Worm (Caenorhabditis elegans) whole organism, L4 larva: ENCODE results near the gene C46C2.3.
A peak's percentile ranks its signal among the peaks of the same experiment; 100 is the strongest.

ENCODE experiments used
- F10B5.3 ChIP-seq: sonication (generic microtip); optimal IDR thresholded peaks from 2 replicates; lab custom pipeline; 2016; ENCODE audit warnings: mild to moderate bottlenecking, missing genetic modification characterization, missing compliant biosample characterization
- F26F4.8 ChIP-seq: fragments of 200-800 bp; sonication (Bioruptor generic); conservative IDR thresholded peaks from 2 replicates; pipeline ENCODE4 v1.3.6; 2022; ENCODE audit warnings: missing genetic modification characterization, missing compliant biosample characterization
- F44E2.7 ChIP-seq: fragments of 200-800 bp; sonication (Bioruptor generic); IDR thresholded peaks from 2 replicates; pipeline ENCODE4 v2.1.2; 2022; ENCODE audit warnings: missing genetic modification characterization, missing compliant biosample characterization
- R02D3.7 ChIP-seq: fragments of 150-350 bp; sonication (generic microtip); optimal IDR thresholded peaks from 3 replicates; lab custom pipeline; 2014; ENCODE audit warnings: missing biosample characterization, missing genetic modification characterization
- Y105C5A.15 ChIP-seq: fragments of 200-800 bp; sonication (Bioruptor generic); IDR thresholded peaks from 2 replicates; pipeline ENCODE4 v1.3.6; 2022; ENCODE audit warnings: missing genetic modification characterization, missing compliant biosample characterization
- ZK337.2 ChIP-seq: fragments of 200-800 bp; sonication (Bioruptor generic); IDR thresholded peaks from 2 replicates; pipeline ENCODE4 v1.3.6; 2022; ENCODE audit warnings: missing genetic modification reagents, missing genetic modification characterization, missing compliant biosample characterization
- aha-1 ChIP-seq: fragments of 150-350 bp; peaks from one replicate; lab custom pipeline; 2014; ENCODE audit warnings: missing biosample characterization, missing genetic modification characterization
- ama-1 ChIP-seq: fragments of 150-350 bp; optimal IDR thresholded peaks from 2 replicates; lab custom pipeline; 2014; ENCODE audit warnings: inconsistent platforms, mixed read lengths
- ceh-20 ChIP-seq: fragments of 200-800 bp; sonication (Bioruptor generic); IDR thresholded peaks from 2 replicates; pipeline ENCODE4 v1.3.6; 2022; ENCODE audit warnings: missing genetic modification reagents, missing genetic modification characterization, missing compliant biosample characterization
- ceh-82 ChIP-seq: sonication (generic microtip); optimal IDR thresholded peaks from 2 replicates; lab custom pipeline; 2017; ENCODE audit warnings: missing biosample characterization, missing genetic modification characterization
- daf-12 ChIP-seq: fragments of 150-350 bp; optimal IDR thresholded peaks from 2 replicates; lab custom pipeline; 2014; ENCODE audit warnings: missing biosample characterization, missing genetic modification reagents, missing genetic modification characterization
- dmd-8 ChIP-seq: fragments of 200-800 bp; sonication (Bioruptor generic); IDR thresholded peaks from 2 replicates; pipeline ENCODE4 v1.3.6; 2022; ENCODE audit warnings: missing genetic modification characterization, missing compliant biosample characterization
- fos-1 ChIP-seq: fragments of 150-350 bp; optimal IDR thresholded peaks from 2 replicates; lab custom pipeline; 2014; ENCODE audit warnings: missing biosample characterization, missing genetic modification characterization
- hif-1 ChIP-seq, 2 experiments: sonication (generic microtip); optimal IDR thresholded peaks; 2 replicates each; lab custom pipeline; 2016 to 2017; ENCODE audit warnings: missing compliant biosample characterization in 2 of 2, missing genetic modification characterization in 2 of 2, missing genetic modification reagents in 2 of 2, missing genotype in 2 of 2, mild to moderate bottlenecking in 1 of 2
- hlh-30 ChIP-seq: sonication (generic microtip); optimal IDR thresholded peaks from 2 replicates; lab custom pipeline; 2017; ENCODE audit warnings: antibody characterized with exemption, mild to moderate bottlenecking, missing genetic modification characterization, missing compliant biosample characterization; ENCODE audit not compliant: insufficient read depth
- hmg-1.1 ChIP-seq: fragments of 200-800 bp; sonication (Bioruptor generic); IDR thresholded peaks from 2 replicates; pipeline ENCODE4 v1.3.6; 2022; ENCODE audit warnings: missing genetic modification reagents, missing genetic modification characterization, missing compliant biosample characterization
- lin-1 ChIP-seq: fragments of 200-800 bp; sonication (Bioruptor generic); IDR thresholded peaks from 2 replicates; pipeline ENCODE4 v1.3.6; 2022; ENCODE audit warnings: missing genetic modification reagents, missing genetic modification characterization, missing compliant biosample characterization
- lin-13 ChIP-seq: fragments of 150-350 bp; optimal IDR thresholded peaks from 2 replicates; lab custom pipeline; 2014; ENCODE audit warnings: missing biosample characterization, missing genetic modification reagents, missing genetic modification characterization
- lin-15B ChIP-seq: fragments of 150-350 bp; sonication (generic microtip); optimal IDR thresholded peaks from 3 replicates; lab custom pipeline; 2014; ENCODE audit warnings: missing biosample characterization, missing genetic modification characterization
- lin-29 ChIP-seq: fragments of 200-800 bp; sonication (Bioruptor generic); IDR thresholded peaks from 2 replicates; pipeline ENCODE4 v1.3.6; 2022; ENCODE audit warnings: missing genetic modification reagents, missing genetic modification characterization, missing compliant biosample characterization
- lin-39 ChIP-seq: fragments of 150-350 bp; optimal IDR thresholded peaks from 2 replicates; lab custom pipeline; 2014; ENCODE audit warnings: missing biosample characterization, missing genetic modification reagents, missing genetic modification characterization
- lir-3 ChIP-seq: sonication (generic microtip); optimal IDR thresholded peaks from 2 replicates; lab custom pipeline; 2016; ENCODE audit warnings: mild to moderate bottlenecking, missing genetic modification characterization, missing compliant biosample characterization
- lsy-2 ChIP-seq, 2 experiments: fragments of 150-350 bp in 1 of 2; sonication (generic microtip) in 1 of 2; optimal IDR thresholded peaks; 2 replicates each; lab custom pipeline; 2014 to 2017; ENCODE audit warnings: missing biosample characterization in 2 of 2, missing genetic modification characterization in 2 of 2
- mdt-29 ChIP-seq: fragments of 200-800 bp; sonication (Bioruptor generic); IDR thresholded peaks from 2 replicates; pipeline ENCODE4 v1.3.6; 2022; ENCODE audit warnings: missing genetic modification reagents, missing genetic modification characterization, missing compliant biosample characterization
- mep-1 ChIP-seq: fragments of 150-350 bp; sonication (generic microtip); optimal IDR thresholded peaks from 3 replicates; lab custom pipeline; 2014; ENCODE audit warnings: missing biosample characterization, missing genetic modification characterization
- mes-2 ChIP-seq: sonication (generic microtip); optimal IDR thresholded peaks from 2 replicates; lab custom pipeline; 2016; ENCODE audit warnings: missing genotype, mild to moderate bottlenecking, missing genetic modification characterization, missing compliant biosample characterization; ENCODE audit not compliant: poor library complexity, severe bottlenecking
- nhr-111 ChIP-seq: fragments of 200-800 bp; sonication (Bioruptor generic); optimal IDR thresholded peaks from 2 replicates; lab custom pipeline; 2018; ENCODE audit warnings: mild to moderate bottlenecking, missing genetic modification characterization, missing compliant biosample characterization
- nhr-28 ChIP-seq: fragments of 150-350 bp; optimal IDR thresholded peaks from 2 replicates; lab custom pipeline; 2014; ENCODE audit warnings: missing biosample characterization, missing genetic modification characterization
- nhr-48 ChIP-seq: sonication (generic microtip); optimal IDR thresholded peaks from 2 replicates; lab custom pipeline; 2016; ENCODE audit warnings: mild to moderate bottlenecking, missing genetic modification characterization, missing compliant biosample characterization
- nhr-6 ChIP-seq: fragments of 150-350 bp; optimal IDR thresholded peaks from 2 replicates; lab custom pipeline; 2014; ENCODE audit warnings: missing biosample characterization, missing genetic modification characterization
- nhr-76 ChIP-seq: fragments of 150-350 bp; optimal IDR thresholded peaks from 2 replicates; lab custom pipeline; 2014; ENCODE audit warnings: missing biosample characterization, missing genetic modification characterization
- nhr-77 ChIP-seq: fragments of 150-350 bp; optimal IDR thresholded peaks from 2 replicates; lab custom pipeline; 2014; ENCODE audit warnings: missing biosample characterization, missing genetic modification characterization
- pqm-1 ChIP-seq: sonication (generic microtip); optimal IDR thresholded peaks from 2 replicates; lab custom pipeline; 2017; ENCODE audit warnings: missing biosample characterization, missing genetic modification characterization
- sdz-12 ChIP-seq: fragments of 200-800 bp; sonication (Bioruptor generic); optimal IDR thresholded peaks from 2 replicates; lab custom pipeline; 2018; ENCODE audit warnings: mild to moderate bottlenecking, missing genetic modification characterization, missing compliant biosample characterization
- skn-1 ChIP-seq: fragments of 150-350 bp; optimal IDR thresholded peaks from 2 replicates; lab custom pipeline; 2014; ENCODE audit warnings: missing biosample characterization, missing genetic modification characterization
- spr-1 ChIP-seq: sonication (generic microtip); optimal IDR thresholded peaks from 2 replicates; lab custom pipeline; 2016; ENCODE audit warnings: mild to moderate bottlenecking, missing genetic modification characterization, missing compliant biosample characterization
- spr-3 ChIP-seq: fragments of 200-800 bp; sonication (Bioruptor generic); optimal IDR thresholded peaks from 2 replicates; lab custom pipeline; 2018; ENCODE audit warnings: mild to moderate bottlenecking, missing genetic modification characterization, missing compliant biosample characterization
- tra-1 ChIP-seq: fragments of 200-800 bp; sonication (Bioruptor generic); IDR thresholded peaks from 2 replicates; pipeline ENCODE4 v1.3.6; 2022; ENCODE audit warnings: missing genetic modification reagents, missing genetic modification characterization, missing compliant biosample characterization
- unc-39 ChIP-seq: sonication (generic microtip); optimal IDR thresholded peaks from 2 replicates; lab custom pipeline; 2017; ENCODE audit warnings: missing biosample characterization, missing genetic modification characterization
- unc-62 ChIP-seq, 3 experiments: fragments of 150-350 bp in 1 of 3; sonication (generic microtip); optimal IDR thresholded peaks in 2 of 3; peaks in 1 of 3; 1 replicate in 1 of 3; 2 replicates in 2 of 3; lab custom pipeline; 2014 to 2017; ENCODE audit warnings: missing biosample characterization in 3 of 3, missing genetic modification characterization in 3 of 3, missing genetic modification reagents in 3 of 3, missing genotype in 1 of 3
- zag-1 ChIP-seq: fragments of 150-350 bp; optimal IDR thresholded peaks from 2 replicates; lab custom pipeline; 2014; ENCODE audit warnings: missing biosample characterization, missing genetic modification characterization
- zfp-3 ChIP-seq: fragments of 200-800 bp; sonication (Bioruptor generic); conservative IDR thresholded peaks from 2 replicates; pipeline ENCODE4 v1.3.6; 2022; ENCODE audit warnings: missing genetic modification reagents, missing genetic modification characterization, missing compliant biosample characterization
- zip-2 ChIP-seq: fragments of 150-350 bp; optimal IDR thresholded peaks from 2 replicates; lab custom pipeline; 2014; ENCODE audit warnings: missing biosample characterization, missing genetic modification characterization
- ztf-7 ChIP-seq: fragments of 150-350 bp; optimal IDR thresholded peaks from 2 replicates; lab custom pipeline; 2014; ENCODE audit warnings: missing biosample characterization, missing genetic modification characterization

Gene C46C2.3

ce11 chrIV:9210841-9211240 is 14.1 kb upstream of the C46C2.3 start:
- TF ChIP-seq spr-3 (GFP tag; lab: Kevin White, UChicago) (no peak), aha-1 (tag; lab: Kevin White, UChicago) (peak; percentile 91)
- TF ChIP-seq, all 104 proteins: peak for 1

DNA sequence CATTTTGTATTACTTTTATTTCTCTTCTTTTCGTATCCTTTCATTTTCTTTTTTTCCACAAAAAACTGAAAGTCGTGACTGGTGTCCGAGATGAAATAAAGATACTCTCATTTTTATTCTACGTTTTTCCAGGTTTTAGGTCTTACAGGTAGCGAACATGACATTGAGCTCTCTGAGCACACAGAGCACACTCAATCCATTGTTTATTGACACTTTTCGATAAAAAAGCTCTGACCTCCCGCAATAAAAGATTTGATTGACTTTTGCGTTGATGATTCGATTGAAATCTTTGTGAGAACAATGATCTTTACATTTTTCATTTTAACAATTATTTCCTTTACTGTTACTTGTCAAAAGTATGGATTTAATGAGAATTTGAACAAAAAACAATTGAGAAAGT is 12.8 kb upstream of the C46C2.3 start, which contains the start of gene C46C2.6:
TSS of gene C46C2.6 (plus strand) at position 301 of the 400 bp plus-strand sequence.
- TF ChIP-seq ceh-82 (tag; lab: Kevin White, UChicago) = no peak
- no peak for TF ChIP-seq nhr-28
- TF ChIP-seq lin-15B (tag; lab: Kevin White, UChicago) = no peak
- TF ChIP-seq ama-1 (lab: Kevin White, UChicago) = peak; percentile 14
- no peak for TF ChIP-seq zip-2 (tag; lab: Kevin White, UChicago)
- TF ChIP-seq F26F4.8 (GFP tag; lab: Robert Waterston, UW) = no peak
- no peak for TF ChIP-seq daf-12 (tag; lab: Kevin White, UChicago)
- peak in 1 of 2 experiments; percentile 4 for TF ChIP-seq unc-62 (GFP tag; optimal IDR thresholded peaks at IDR 0.05 in 1 of 2; lab: Kevin White, UChicago)
- no peak for TF ChIP-seq unc-62 (tag; optimal IDR thresholded peaks at IDR 0.05; lab: Kevin White, UChicago)
- no peak for TF ChIP-seq fos-1 (tag; lab: Kevin White, UChicago)

- TF ChIP-seq unc-62 (GFP tag; optimal IDR thresholded peaks at IDR 0.05 in 1 of 2; lab: Kevin White, UChicago) = peak in 1 of 2 experiments; percentile 94
- no peak for TF ChIP-seq unc-62 (tag; optimal IDR thresholded peaks at IDR 0.05; lab: Kevin White, UChicago)
- TF ChIP-seq pqm-1 = no peak
Observed at ce11 chrIV:9214823-9215222, 10.1 kb upstream of the C46C2.3 start.

DNA sequence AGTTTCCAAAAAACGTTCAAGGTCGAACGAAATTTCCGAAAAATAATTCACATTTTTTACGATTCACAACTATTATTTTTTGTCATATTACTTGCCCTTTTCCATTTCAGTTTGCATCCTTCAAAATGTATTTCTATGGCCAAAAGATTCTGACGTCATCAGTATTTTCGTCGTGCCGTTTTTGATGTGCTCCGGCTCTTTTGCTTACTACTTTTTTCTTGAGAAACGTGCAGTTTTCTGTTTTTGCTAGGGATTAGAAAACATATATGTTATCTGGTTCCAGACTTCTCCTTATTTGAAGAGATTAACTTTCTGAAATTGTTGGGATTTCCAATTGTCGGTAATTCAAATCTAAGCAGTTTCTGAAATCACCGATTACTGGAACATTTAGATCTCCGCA is 9.1 kb upstream of the C46C2.3 start:
- peak in 1 of 2 experiments; percentile 95 for TF ChIP-seq hif-1 (tag; optimal IDR thresholded peaks at IDR 0.05; lab: Kevin White, UChicago)
- no peak for TF ChIP-seq hlh-30 (tag; lab: Kevin White, UChicago)
- no peak for TF ChIP-seq R02D3.7 (tag; lab: Kevin White, UChicago)
- TF ChIP-seq aha-1 (tag; lab: Kevin White, UChicago) = peak; percentile 97
- TF ChIP-seq lsy-2 (tag; optimal IDR thresholded peaks at IDR 0.05; lab: Kevin White, UChicago) = peak in 1 of 2 experiments; percentile 26
- TF ChIP-seq dmd-8 (GFP tag; lab: Robert Waterston, UW) = no peak

DNA sequence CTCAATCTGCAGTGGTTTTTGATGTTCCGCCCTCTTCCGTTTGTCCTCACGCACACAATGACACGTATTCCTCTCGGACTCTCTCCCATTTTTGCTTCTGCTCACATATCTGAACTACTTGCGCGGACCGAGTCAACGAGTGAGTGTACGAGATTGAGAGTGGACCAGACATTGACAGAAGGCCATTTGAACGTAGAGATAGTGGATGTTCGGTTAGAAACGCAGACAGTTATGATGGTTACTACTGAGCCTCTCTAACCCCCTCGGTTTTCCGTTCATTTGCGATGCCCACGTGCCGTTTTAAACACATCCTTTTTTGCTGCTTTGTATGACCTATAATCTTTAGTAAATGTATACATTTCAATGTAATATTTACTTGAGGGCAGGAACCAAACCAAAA is 8.5 kb upstream of the C46C2.3 start:
- TF ChIP-seq lin-39 (tag; lab: Kevin White, UChicago) = no peak
- TF ChIP-seq mep-1 = peak; percentile 45
- TF ChIP-seq ztf-7 = no peak
- no peak for TF ChIP-seq skn-1 (tag; lab: Kevin White, UChicago)
- no peak for TF ChIP-seq tra-1 (GFP tag; lab: Robert Waterston, UW)
- TF ChIP-seq F26F4.8 (GFP tag; lab: Robert Waterston, UW) = no peak
- no peak for TF ChIP-seq mdt-29
- TF ChIP-seq spr-3 (GFP tag; lab: Kevin White, UChicago) = no peak
- TF ChIP-seq dmd-8 (GFP tag; lab: Robert Waterston, UW) = no peak
- TF ChIP-seq F10B5.3 = no peak
- no peak for TF ChIP-seq lir-3 (tag; lab: Kevin White, UChicago)
- TF ChIP-seq nhr-76 (tag; lab: Kevin White, UChicago) = no peak
- no peak for TF ChIP-seq lin-13 (GFP tag; lab: Kevin White, UChicago)
- no peak for TF ChIP-seq zag-1
- no peak; the same call in 1 of the 2 replicates for TF ChIP-seq hmg-1.1
- no peak for TF ChIP-seq spr-1 (tag; lab: Kevin White, UChicago)
- no peak for TF ChIP-seq Y105C5A.15 (GFP tag; lab: Robert Waterston, UW)
- no peak for TF ChIP-seq nhr-48 (tag; lab: Kevin White, UChicago)
- no peak for TF ChIP-seq ZK337.2 (GFP tag; lab: Robert Waterston, UW)
- no peak for TF ChIP-seq sdz-12
- no peak for TF ChIP-seq zfp-3 (GFP tag; lab: Robert Waterston, UW)
- TF ChIP-seq lin-1 (GFP tag; lab: Robert Waterston, UW) = no peak
- TF ChIP-seq mes-2 (tag; lab: Kevin White, UChicago) = peak; percentile 60
- TF ChIP-seq lin-29 = no peak
- no peak for TF ChIP-seq nhr-77 (tag; lab: Kevin White, UChicago)
- TF ChIP-seq ceh-20 (GFP tag; lab: Robert Waterston, UW) = 0 out of 2 replicates have a peak, but pooled peaks have one; percentile 32
- TF ChIP-seq unc-39 (tag; lab: Kevin White, UChicago) = no peak
- TF ChIP-seq nhr-6 (tag; lab: Kevin White, UChicago) = no peak
- no peak for TF ChIP-seq F44E2.7 (GFP tag; lab: Robert Waterston, UW)
- no peak for TF ChIP-seq nhr-111 (GFP tag; lab: Kevin White, UChicago)
